Fruit fly (Drosophila melanogaster) whole organism, embryonic: ENCODE data around the gene Cpsf100.

Experiments used
- Antp ChIP-seq: fragments of 200-800 bp; sonication (Bioruptor generic); optimal IDR thresholded peaks from 3 replicates; lab custom pipeline; 2016; ENCODE audit warnings: missing biosample characterization, missing genetic modification characterization
- B-H2 ChIP-seq: fragments of 200-800 bp; sonication (Bioruptor generic); optimal IDR thresholded peaks from 2 replicates; lab custom pipeline; 2018; ENCODE audit warnings: missing biosample characterization, mild to moderate bottlenecking, missing genetic modification characterization
- BEAF-32 ChIP-seq: fragments of 200-800 bp; sonication (Bioruptor generic); optimal IDR thresholded peaks from 3 replicates; lab custom pipeline; 2017; ENCODE audit warnings: missing biosample characterization, missing genetic modification characterization, mild to moderate bottlenecking, moderate library complexity, missing genetic modification reagents
- CG10209 ChIP-seq: fragments of 200-800 bp; sonication (Bioruptor generic); optimal IDR thresholded peaks from 3 replicates; lab custom pipeline; 2017; ENCODE audit warnings: missing biosample characterization, mild to moderate bottlenecking, missing genetic modification characterization, missing genetic modification reagents
- CG10366 ChIP-seq: fragments of 200-800 bp; sonication (Bioruptor generic); IDR thresholded peaks from 2 replicates; pipeline ENCODE4 v1.3.6; 2022; ENCODE audit warnings: missing biosample characterization, missing genetic modification characterization
- CG12299 ChIP-seq: fragments of 200-800 bp; sonication (Bioruptor generic); optimal IDR thresholded peaks from 2 replicates; lab custom pipeline; 2018; ENCODE audit warnings: missing biosample characterization, mild to moderate bottlenecking, missing genetic modification characterization
- CG12391 ChIP-seq: fragments of 200-800 bp; sonication (Bioruptor generic); optimal IDR thresholded peaks from 3 replicates; lab custom pipeline; 2018; ENCODE audit warnings: missing biosample characterization, mild to moderate bottlenecking, missing genetic modification characterization, moderate library complexity
- CG13624 ChIP-seq: fragments of 200-800 bp; sonication (Bioruptor generic); optimal IDR thresholded peaks from 2 replicates; lab custom pipeline; 2016; ENCODE audit warnings: missing biosample characterization, missing genetic modification characterization
- CG14667 ChIP-seq: fragments of 200-800 bp; sonication (Bioruptor generic); IDR thresholded peaks from 2 replicates; pipeline ENCODE4 v1.3.6; 2022; ENCODE audit warnings: missing biosample characterization, missing genetic modification characterization
- CG1529 ChIP-seq: fragments of 200-800 bp; sonication (Bioruptor generic); optimal IDR thresholded peaks from 3 replicates; lab custom pipeline; 2018; ENCODE audit warnings: missing biosample characterization, missing genetic modification characterization
- CG1647 ChIP-seq: fragments of 200-800 bp; sonication (Bioruptor generic); optimal IDR thresholded peaks from 3 replicates; lab custom pipeline; 2016; ENCODE audit warnings: missing biosample characterization, missing genetic modification characterization
- CG17568 ChIP-seq: fragments of 200-800 bp; sonication (Bioruptor generic); optimal IDR thresholded peaks from 2 replicates; lab custom pipeline; 2018; ENCODE audit warnings: missing biosample characterization, mild to moderate bottlenecking, missing genetic modification characterization, moderate library complexity
- CG2202 ChIP-seq: fragments of 200-800 bp; sonication (Bioruptor generic); optimal IDR thresholded peaks from 2 replicates; lab custom pipeline; 2018; ENCODE audit warnings: missing biosample characterization, mild to moderate bottlenecking, missing genetic modification characterization
- CG32767 ChIP-seq: fragments of 200-800 bp; sonication (Bioruptor generic); IDR thresholded peaks from 2 replicates; pipeline ENCODE4 v1.3.6; 2022; ENCODE audit warnings: missing biosample characterization, missing genetic modification characterization
- CG4854 ChIP-seq: fragments of 200-800 bp; sonication (Bioruptor generic); optimal IDR thresholded peaks from 2 replicates; lab custom pipeline; 2016; ENCODE audit warnings: missing biosample characterization, missing genetic modification characterization, inconsistent platforms
- CG7372 ChIP-seq: fragments of 200-800 bp; sonication (Bioruptor generic); IDR thresholded peaks from 2 replicates; pipeline ENCODE4 v1.3.6; 2022; ENCODE audit warnings: missing biosample characterization, missing genetic modification characterization
- CG9609 ChIP-seq: fragments of 200-800 bp; sonication (Bioruptor generic); optimal IDR thresholded peaks from 3 replicates; lab custom pipeline; 2016; ENCODE audit warnings: missing biosample characterization, missing genetic modification characterization
- CG9817 ChIP-seq: fragments of 200-800 bp; sonication (Bioruptor generic); optimal IDR thresholded peaks from 2 replicates; lab custom pipeline; 2018; ENCODE audit warnings: missing biosample characterization, mild to moderate bottlenecking, missing genetic modification characterization, moderate library complexity
- D ChIP-seq, 2 experiments: fragments of 200-800 bp in 1 of 2; fragments of >200 bp in 1 of 2; sonication (Bioruptor generic) in 1 of 2; optimal IDR thresholded peaks; 2 replicates in 1 of 2; 3 replicates in 1 of 2; lab custom pipeline; 2017; ENCODE audit warnings: mild to moderate bottlenecking in 1 of 2, missing biosample characterization in 1 of 2, missing genetic modification characterization in 1 of 2, missing genetic modification reagents in 1 of 2
- Deaf1 ChIP-seq: fragments of 200-800 bp; optimal IDR thresholded peaks from 3 replicates; lab custom pipeline; 2019; ENCODE audit warnings: missing biosample characterization, mild to moderate bottlenecking, missing genetic modification characterization, moderate library complexity
- Ets97D ChIP-seq: fragments of 200-800 bp; sonication (Bioruptor generic); optimal IDR thresholded peaks from 3 replicates; lab custom pipeline; 2016; ENCODE audit warnings: missing biosample characterization, missing genetic modification characterization
- Fer1 ChIP-seq: fragments of 200-800 bp; sonication (Bioruptor generic); optimal IDR thresholded peaks from 2 replicates; lab custom pipeline; 2017; ENCODE audit warnings: missing biosample characterization, mild to moderate bottlenecking, missing genetic modification characterization
- Gug ChIP-seq: fragments of 200-800 bp; sonication (Bioruptor generic); IDR thresholded peaks from 4 replicates; pipeline ENCODE4 v1.3.6; 2022; ENCODE audit warnings: missing biosample characterization, missing genetic modification characterization
- H15 ChIP-seq: fragments of 200-800 bp; sonication (Bioruptor generic); IDR thresholded peaks from 3 replicates; pipeline ENCODE4 v1.3.6; 2022; ENCODE audit warnings: missing biosample characterization, missing genetic modification characterization
- HLH54F ChIP-seq: fragments of 200-800 bp; sonication (Bioruptor generic); optimal IDR thresholded peaks from 3 replicates; lab custom pipeline; 2016; ENCODE audit warnings: missing biosample characterization, missing genetic modification characterization
- HmgD ChIP-seq: fragments of 200-800 bp; sonication (Bioruptor generic); optimal IDR thresholded peaks from 3 replicates; lab custom pipeline; 2016; ENCODE audit warnings: missing biosample characterization, missing genetic modification characterization
- MBD-R2 ChIP-seq: fragments of 200-800 bp; sonication (Bioruptor generic); IDR thresholded peaks from 2 replicates; pipeline ENCODE4 v1.3.6; 2022; ENCODE audit warnings: missing biosample characterization, missing genetic modification characterization
- Sox100B ChIP-seq: fragments of 200-800 bp; sonication (Bioruptor generic); optimal IDR thresholded peaks from 3 replicates; lab custom pipeline; 2018; ENCODE audit warnings: missing biosample characterization, mild to moderate bottlenecking, missing genetic modification characterization
- Sox102F ChIP-seq: fragments of 200-800 bp; sonication (Bioruptor generic); optimal IDR thresholded peaks from 2 replicates; lab custom pipeline; 2018; ENCODE audit warnings: missing biosample characterization, mild to moderate bottlenecking, missing genetic modification characterization, moderate library complexity
- Trl ChIP-seq, 3 experiments: fragments of >200 bp in 2 of 3; fragments of 200-800 bp in 1 of 3; sonication (Bioruptor generic) in 1 of 3; optimal IDR thresholded peaks; 2 replicates in 1 of 3; 3 replicates in 2 of 3; lab custom pipeline; 2016 to 2017; ENCODE audit warnings: missing biosample characterization in 1 of 3, missing genetic modification characterization in 1 of 3
- ara ChIP-seq: fragments of 200-800 bp; sonication (Bioruptor generic); IDR thresholded peaks from 2 replicates; pipeline ENCODE4 v1.3.6; 2022; ENCODE audit warnings: missing biosample characterization, missing genetic modification characterization
- ato ChIP-seq: fragments of 200-800 bp; sonication (Bioruptor generic); IDR thresholded peaks from 2 replicates; pipeline ENCODE4 v1.3.6; 2022; ENCODE audit warnings: missing biosample characterization, missing genetic modification characterization; ENCODE audit not compliant: partially characterized antibody
- dmrt99B ChIP-seq: fragments of 200-800 bp; sonication (Bioruptor generic); optimal IDR thresholded peaks from 2 replicates; lab custom pipeline; 2018; ENCODE audit warnings: missing biosample characterization, mild to moderate bottlenecking, missing genetic modification characterization, moderate library complexity
- ewg ChIP-seq: fragments of 200-800 bp; sonication (Bioruptor generic); optimal IDR thresholded peaks from 3 replicates; lab custom pipeline; 2017; ENCODE audit warnings: mild to moderate bottlenecking, missing biosample characterization, missing genetic modification reagents, missing genetic modification characterization
- grn ChIP-seq: fragments of 200-800 bp; sonication (Bioruptor generic); optimal IDR thresholded peaks from 3 replicates; lab custom pipeline; 2017; ENCODE audit warnings: missing biosample characterization, missing genetic modification characterization
- h ChIP-seq: fragments of >200 bp; optimal IDR thresholded peaks from 2 replicates; lab custom pipeline; 2017
- insv ChIP-seq, 2 experiments: fragments of 200-800 bp; sonication (Bioruptor generic); optimal IDR thresholded peaks; 3 replicates each; lab custom pipeline; 2016 to 2018; ENCODE audit warnings: missing biosample characterization in 2 of 2, missing genetic modification characterization in 2 of 2
- kah ChIP-seq: fragments of 200-800 bp; sonication (Bioruptor generic); optimal IDR thresholded peaks from 2 replicates; lab custom pipeline; 2018; ENCODE audit warnings: missing biosample characterization, mild to moderate bottlenecking, missing genetic modification characterization
- nerfin-1 ChIP-seq: fragments of 200-800 bp; sonication (Bioruptor generic); optimal IDR thresholded peaks from 3 replicates; lab custom pipeline; 2019; ENCODE audit warnings: missing biosample characterization, mild to moderate bottlenecking, missing genetic modification characterization, moderate library complexity
- peb ChIP-seq: fragments of 200-800 bp; sonication (Bioruptor generic); IDR thresholded peaks from 2 replicates; pipeline ENCODE4 v1.3.6; 2022; ENCODE audit warnings: missing biosample characterization, missing genetic modification characterization
- psq ChIP-seq: fragments of 200-800 bp; sonication (Bioruptor generic); optimal IDR thresholded peaks from 2 replicates; lab custom pipeline; 2017; ENCODE audit warnings: missing biosample characterization, missing genetic modification characterization
- pzg ChIP-seq: fragments of 200-800 bp; sonication (Bioruptor generic); optimal IDR thresholded peaks from 3 replicates; lab custom pipeline; 2018; ENCODE audit warnings: missing biosample characterization, mild to moderate bottlenecking, missing genetic modification characterization, moderate library complexity
- repo ChIP-seq: fragments of 200-800 bp; sonication (Bioruptor generic); optimal IDR thresholded peaks from 2 replicates; lab custom pipeline; 2016; ENCODE audit warnings: missing biosample characterization, missing genetic modification characterization
- shn ChIP-seq: fragments of 200-800 bp; sonication (Bioruptor generic); optimal IDR thresholded peaks from 3 replicates; lab custom pipeline; 2016; ENCODE audit warnings: missing biosample characterization, missing genetic modification characterization
- sisA ChIP-seq: fragments of 200-800 bp; sonication (Bioruptor generic); IDR thresholded peaks from 2 replicates; pipeline ENCODE4 v1.3.6; 2022; ENCODE audit warnings: missing biosample characterization, missing genetic modification characterization
- sob ChIP-seq: fragments of 200-800 bp; sonication (Bioruptor generic); IDR thresholded peaks from 2 replicates; pipeline ENCODE4 v1.3.6; 2022; ENCODE audit warnings: missing biosample characterization, missing genetic modification characterization
- usp ChIP-seq: fragments of >200 bp; optimal IDR thresholded peaks from 2 replicates; lab custom pipeline; 2017; ENCODE audit warnings: missing biosample characterization, missing genetic modification characterization
- wdn ChIP-seq: fragments of 200-800 bp; sonication (Bioruptor generic); IDR thresholded peaks from 2 replicates; pipeline ENCODE4 v1.3.6; 2022; ENCODE audit warnings: missing biosample characterization, missing genetic modification characterization
- zen2 ChIP-seq: fragments of 200-800 bp; sonication (Bioruptor generic); IDR thresholded peaks from 3 replicates; pipeline ENCODE4 v1.3.6; 2022; ENCODE audit warnings: missing biosample characterization, missing genetic modification characterization; ENCODE audit not compliant: partially characterized antibody

Gene Cpsf100

dm6 chr3R:29038960-29039581 is 4.7 kb downstream of the Cpsf100 start, which contains the start of the genes Slu7 and Pkc98E (continued):
- TF ChIP-seq CG14667 (GFP tag; lab: Robert Waterston, UW): 0 out of 2 replicates have a peak, but pooled peaks have one; percentile 12
- TF ChIP-seq CG10209 (GFP tag; lab: Kevin White, UChicago): peak; percentile 38
- TF ChIP-seq sob (GFP tag; lab: Robert Waterston, UW): peak; percentile 90
- peak; percentile 71; the same call in 3 of the 4 replicates for TF ChIP-seq Gug
- TF ChIP-seq D (optimal IDR thresholded peaks at IDR 0.05; lab: Kevin White, UChicago): no peak
- no peak for TF ChIP-seq D (GFP tag; optimal IDR thresholded peaks at IDR 0.05; lab: Kevin White, UChicago)
- TF ChIP-seq Deaf1: no peak
- no peak for TF ChIP-seq h
- no peak for TF ChIP-seq peb
- TF ChIP-seq shn: peak; percentile 66
- peak; percentile 46 for TF ChIP-seq CG10366 (GFP tag; lab: Robert Waterston, UW)
- TF ChIP-seq kah: no peak
- TF ChIP-seq CG12391 (tag; lab: Kevin White, UChicago): peak; percentile 33
- TF ChIP-seq CG13624: peak; percentile 66
- TF ChIP-seq insv (GFP tag; optimal IDR thresholded peaks at IDR 0.05; lab: Kevin White, UChicago): peak; percentile 97 to 99
- peak; percentile 47; the same call in 1 of the 3 replicates for TF ChIP-seq H15 (GFP tag; lab: Robert Waterston, UW)
- peak; percentile 99 for TF ChIP-seq nerfin-1 (tag; lab: Kevin White, UChicago)
- peak; percentile 81 for TF ChIP-seq zen2
- peak; percentile 22 for TF ChIP-seq CG12299
- TF ChIP-seq Fer1: peak; percentile 63
- TF ChIP-seq pzg (GFP tag; lab: Kevin White, UChicago): peak; percentile 91
- TF ChIP-seq Sox100B: no peak
- peak; percentile 60 for TF ChIP-seq sisA (GFP tag; lab: Robert Waterston, UW)
- TF ChIP-seq grn: peak; percentile 44
- peak; percentile 78 for TF ChIP-seq HLH54F (GFP tag; lab: Kevin White, UChicago)
- no peak for TF ChIP-seq CG17568 (GFP tag; lab: Kevin White, UChicago)
- peak; percentile 52; the same call in 1 of the 2 replicates for TF ChIP-seq wdn
- TF ChIP-seq CG4854 (GFP tag; lab: Kevin White, UChicago): peak; percentile 62
- TF ChIP-seq CG7372 (GFP tag; lab: Robert Waterston, UW): peak; percentile 26; the same call in 1 of the 2 replicates
- peak; percentile 50 for TF ChIP-seq HmgD
- peak; percentile 37 for TF ChIP-seq repo
- peak; percentile 14 for TF ChIP-seq psq (GFP tag; lab: Kevin White, UChicago)
- peak; percentile 19 for TF ChIP-seq Sox102F (GFP tag; lab: Kevin White, UChicago)
- TF ChIP-seq BEAF-32 (GFP tag; lab: Kevin White, UChicago): peak; percentile 93
- peak; percentile 87 for TF ChIP-seq MBD-R2 (GFP tag; lab: Robert Waterston, UW)
- TF ChIP-seq CG1647 (GFP tag; lab: Kevin White, UChicago): peak; percentile 50
- peak; percentile 71 for TF ChIP-seq CG9609 (GFP tag; lab: Kevin White, UChicago)
- TF ChIP-seq Ets97D (GFP tag; lab: Kevin White, UChicago): peak; percentile 74
- TF ChIP-seq dmrt99B (tag; lab: Kevin White, UChicago): peak; percentile 18
- TF ChIP-seq CG2202: peak; percentile 5
- TF ChIP-seq ara (GFP tag; lab: Robert Waterston, UW): peak; percentile 32; the same call in 1 of the 2 replicates
- no peak for TF ChIP-seq Trl (optimal IDR thresholded peaks at IDR 0.05; lab: Kevin White, UChicago)
- peak; percentile 77 for TF ChIP-seq Trl (GFP tag; optimal IDR thresholded peaks at IDR 0.05; lab: Kevin White, UChicago)
- peak; percentile 10; the same call in 1 of the 2 replicates for TF ChIP-seq CG32767 (GFP tag; lab: Robert Waterston, UW)
- TF ChIP-seq ewg: peak; percentile 71
- TF ChIP-seq ato (GFP tag; lab: Robert Waterston, UW): peak; percentile 82
- peak; percentile 79 for TF ChIP-seq Antp (GFP tag; lab: Kevin White, UChicago)
- TF ChIP-seq CG9817: peak; percentile 39
- TF ChIP-seq CG1529 (GFP tag; lab: Kevin White, UChicago): no peak
- TF ChIP-seq usp (GFP tag; lab: Kevin White, UChicago): no peak
- peak; percentile 80 for TF ChIP-seq B-H2 (GFP tag; lab: Kevin White, UChicago)
